In genomic region chr2L:6919203-6919849, dm6 we compare ENCODE assay signal across 5 fruit fly cellular contexts.
TF ChIP-seq lines count a peak whose summit lies in the region.

No protein-coding gene starts in this region.

- TF ChIP-seq CTCF in whole organism, embryonic (GFP tag; optimal IDR thresholded peaks at IDR 0.05; lab: Kevin White, UChicago): no peak

TF ChIP-seq in whole organism, adult, 20 proteins besides CTCF, POLR2A, EP300 and RAD21:
- TF ChIP-seq CG11617 (GFP tag; optimal IDR thresholded peaks at IDR 0.05; lab: Kevin White, UChicago) (peak; percentile 42), Mnt (GFP tag; optimal IDR thresholded peaks at IDR 0.05; lab: Kevin White, UChicago) (peak; percentile 96), CG7045 (GFP tag; optimal IDR thresholded peaks at IDR 0.05; lab: Kevin White, UChicago) (peak; percentile 35), CG5204 (GFP tag; optimal IDR thresholded peaks at IDR 0.05; lab: Kevin White, UChicago) (no peak), CG7101 (tag; optimal IDR thresholded peaks at IDR 0.05; lab: Kevin White, UChicago) (no peak), CG12768 (GFP tag; optimal IDR thresholded peaks at IDR 0.05; lab: Kevin White, UChicago) (no peak)
TF ChIP-seq in whole organism, adult: peak in this region for 3.

TF ChIP-seq in whole organism, embryonic, 481 proteins besides CTCF, POLR2A, EP300 and RAD21 (continues in another document):
- no peak for TF ChIP-seq Abd-B (GFP tag; optimal IDR thresholded peaks at IDR 0.05; lab: Kevin White, UChicago)
- TF ChIP-seq Opbp (GFP tag; IDR thresholded peaks at IDR 0.05; lab: Robert Waterston, UW; ENCODE audit: partially characterized antibody): 0 out of 3 replicates have a peak, but pooled peaks have one; percentile 33
- peak; percentile 40 for TF ChIP-seq CG2712 (tag; optimal IDR thresholded peaks at IDR 0.05; lab: Kevin White, UChicago)
- 0 out of 2 replicates have a peak, but pooled peaks have one; percentile 15 for TF ChIP-seq Bgb (GFP tag; IDR thresholded peaks at IDR 0.05; lab: Robert Waterston, UW; ENCODE audit: partially characterized antibody)
- TF ChIP-seq Med (GFP tag; lab: Kevin White, UChicago): peak; percentile 1
- TF ChIP-seq pzg (GFP tag; optimal IDR thresholded peaks at IDR 0.05; lab: Kevin White, UChicago): peak; percentile 49
- TF ChIP-seq CG3163 (GFP tag; optimal IDR thresholded peaks at IDR 0.05; lab: Kevin White, UChicago): no peak
- TF ChIP-seq rib (GFP tag; IDR thresholded peaks at IDR 0.05; lab: Robert Waterston, UW): peak; percentile 69; the same call in 1 of the 2 replicates
- TF ChIP-seq Dbx (GFP tag; IDR thresholded peaks at IDR 0.05; lab: Robert Waterston, UW): 0 out of 3 replicates have a peak, but pooled peaks have one; percentile 12
- TF ChIP-seq CG17186 (GFP tag; optimal IDR thresholded peaks at IDR 0.05; lab: Kevin White, UChicago): peak; percentile 99
- TF ChIP-seq lbe (GFP tag; optimal IDR thresholded peaks at IDR 0.05; lab: Kevin White, UChicago): peak; percentile 11
- peak; percentile 48 for TF ChIP-seq CG18262 (tag; optimal IDR thresholded peaks at IDR 0.05; lab: Kevin White, UChicago)
- 0 out of 3 replicates have a peak, but pooled peaks have one; percentile 33 for TF ChIP-seq mld (GFP tag; IDR thresholded peaks at IDR 0.05; lab: Robert Waterston, UW; ENCODE audit: partially characterized antibody)
- 0 out of 3 replicates have a peak, but pooled peaks have one; percentile 32 for TF ChIP-seq CG6791 (GFP tag; IDR thresholded peaks at IDR 0.05; lab: Robert Waterston, UW; ENCODE audit: partially characterized antibody)
- TF ChIP-seq h (optimal IDR thresholded peaks at IDR 0.05; lab: Kevin White, UChicago): no peak
- peak; percentile 16 for TF ChIP-seq CG18619 (GFP tag; optimal IDR thresholded peaks at IDR 0.05; lab: Kevin White, UChicago)
- no peak for TF ChIP-seq Oli (tag; optimal IDR thresholded peaks at IDR 0.05; lab: Kevin White, UChicago)
- TF ChIP-seq unc-4 (GFP tag; IDR thresholded peaks at IDR 0.05; lab: Robert Waterston, UW; ENCODE audit: partially characterized antibody): peak; percentile 20; the same call in 1 of the 2 replicates

TF ChIP-seq in whole organism, prepupa, 60 proteins besides CTCF, POLR2A, EP300 and RAD21:
- TF ChIP-seq Eip75B (GFP tag; optimal IDR thresholded peaks at IDR 0.05; lab: Kevin White, UChicago): no peak
- TF ChIP-seq CG1621 (tag; optimal IDR thresholded peaks at IDR 0.05; lab: Kevin White, UChicago): peak; percentile 67
- no peak for TF ChIP-seq Smox (GFP tag; optimal IDR thresholded peaks at IDR 0.05; lab: Kevin White, UChicago)

TF ChIP-seq in whole organism, pupa, 21 proteins besides CTCF, POLR2A, EP300 and RAD21:
- TF ChIP-seq rn (GFP tag; IDR thresholded peaks at IDR 0.05; lab: Robert Waterston, UW) (no peak), CG15710 (tag; optimal IDR thresholded peaks at IDR 0.05; lab: Kevin White, UChicago) (peak; percentile 4)

TF ChIP-seq in whole organism, wandering third instar larva, 38 proteins besides CTCF, POLR2A, EP300 and RAD21:
- peak; percentile 11 for TF ChIP-seq Myc (optimal IDR thresholded peaks at IDR 0.05; lab: Kevin White, UChicago)
- peak; percentile 72 for TF ChIP-seq woc (GFP tag; optimal IDR thresholded peaks at IDR 0.05; lab: Kevin White, UChicago)
- peak; percentile 4 for TF ChIP-seq OdsH (GFP tag; optimal IDR thresholded peaks at IDR 0.05; lab: Kevin White, UChicago)
- TF ChIP-seq Jra (GFP tag; optimal IDR thresholded peaks at IDR 0.05; lab: Kevin White, UChicago): no peak
- TF ChIP-seq ey (GFP tag; optimal IDR thresholded peaks at IDR 0.05; lab: Kevin White, UChicago): no peak
